Worm (Caenorhabditis elegans) whole organism, midembryonic: ENCODE measurements around the gene spc-2.

Experiments used
- T22C8.4 ChIP-seq: fragments of 200-800 bp; sonication (Bioruptor generic); IDR thresholded peaks from 2 replicates; pipeline ENCODE4 v1.3.6; 2022; ENCODE audit warnings: missing genetic modification characterization, missing compliant biosample characterization
- cog-1 ChIP-seq: sonication (generic microtip); optimal IDR thresholded peaks from 2 replicates; lab custom pipeline; 2016; ENCODE audit warnings: missing genetic modification characterization, missing compliant biosample characterization
- flt-1 ChIP-seq: fragments of 200-800 bp; sonication (Bioruptor generic); IDR thresholded peaks from 2 replicates; pipeline ENCODE4 v1.3.6; 2022; ENCODE audit warnings: missing genetic modification characterization, missing compliant biosample characterization
- klf-2 ChIP-seq: fragments of 200-800 bp; sonication (Bioruptor generic); conservative IDR thresholded peaks from 2 replicates; pipeline ENCODE4 v1.3.6; 2022; ENCODE audit warnings: missing genetic modification reagents, missing genetic modification characterization, missing compliant biosample characterization
- med-1 ChIP-seq: sonication (generic microtip); optimal IDR thresholded peaks from 2 replicates; lab custom pipeline; 2017; ENCODE audit warnings: missing genetic modification characterization, mild to moderate bottlenecking, missing compliant biosample characterization, antibody characterized with exemption, missing genetic modification reagents; ENCODE audit not compliant: insufficient read depth
- ref-1 ChIP-seq: fragments of 200-800 bp; sonication (Bioruptor generic); conservative IDR thresholded peaks from 2 replicates; pipeline ENCODE4 v1.3.6; 2022; ENCODE audit warnings: missing genetic modification reagents, missing genetic modification characterization, missing compliant biosample characterization
- tab-1 ChIP-seq: fragments of 200-800 bp; sonication (Bioruptor generic); IDR thresholded peaks from 2 replicates; pipeline ENCODE4 v1.3.6; 2022; ENCODE audit warnings: missing genetic modification characterization, missing compliant biosample characterization
- ztf-23 ChIP-seq: fragments of 200-800 bp; sonication (Bioruptor generic); IDR thresholded peaks from 2 replicates; pipeline ENCODE4 v1.3.6; 2022; ENCODE audit warnings: missing genetic modification reagents, missing genetic modification characterization, missing compliant biosample characterization
- ztf-29 ChIP-seq: fragments of 200-800 bp; sonication (Bioruptor generic); IDR thresholded peaks from 2 replicates; pipeline ENCODE4 v1.3.6; 2022; ENCODE audit warnings: missing genetic modification reagents, missing genetic modification characterization, missing compliant biosample characterization

- TF ChIP-seq cog-1 = no peak
- no peak for TF ChIP-seq ref-1 (GFP tag; lab: Robert Waterston, UW)
- no peak for TF ChIP-seq tab-1 (GFP tag; lab: Robert Waterston, UW)
- TF ChIP-seq ztf-29 = no peak
- no peak for TF ChIP-seq flt-1 (GFP tag; lab: Robert Waterston, UW)
- TF ChIP-seq ztf-23 (GFP tag; lab: Robert Waterston, UW) = no peak
- no peak for TF ChIP-seq med-1 (GFP tag; lab: Kevin White, UChicago)
- no peak for TF ChIP-seq klf-2 (GFP tag; lab: Robert Waterston, UW)
- no peak for TF ChIP-seq T22C8.4
Observed at ce11 chrIII:8182573-8182972, 892 bp downstream of the spc-2 start.
